Fruit fly (Drosophila melanogaster) whole organism, embryonic: ENCODE data around the gene CG17982.
A peak's percentile ranks its signal among the peaks of the same experiment; 100 is the strongest.

Experiments
- ATbp ChIP-seq: fragments of 200-800 bp; sonication (Bioruptor generic); optimal IDR thresholded peaks from 2 replicates; lab custom pipeline; 2017; ENCODE audit warnings: missing biosample characterization, mild to moderate bottlenecking, missing genetic modification characterization, missing genetic modification reagents
- B-H2 ChIP-seq: fragments of 200-800 bp; sonication (Bioruptor generic); optimal IDR thresholded peaks from 2 replicates; lab custom pipeline; 2018; ENCODE audit warnings: missing biosample characterization, mild to moderate bottlenecking, missing genetic modification characterization
- CG10267 ChIP-seq: fragments of 200-800 bp; sonication (Bioruptor generic); optimal IDR thresholded peaks from 2 replicates; lab custom pipeline; 2018; ENCODE audit warnings: missing biosample characterization, mild to moderate bottlenecking, missing genetic modification characterization, moderate library complexity
- CG10321 ChIP-seq: fragments of 200-800 bp; sonication (Bioruptor generic); IDR thresholded peaks from 2 replicates; pipeline ENCODE4 v1.3.6; 2022; ENCODE audit warnings: missing biosample characterization, missing genetic modification characterization
- CG11247 ChIP-seq: fragments of 200-800 bp; sonication (Bioruptor generic); IDR thresholded peaks from 2 replicates; pipeline ENCODE4 v1.3.6; 2022; ENCODE audit warnings: missing biosample characterization, missing genetic modification characterization
- CG11456 ChIP-seq: fragments of 200-800 bp; sonication (Bioruptor generic); IDR thresholded peaks from 3 replicates; pipeline ENCODE4 v1.3.6; 2022; ENCODE audit warnings: missing biosample characterization, missing genetic modification characterization
- CG11560 ChIP-seq: fragments of 200-800 bp; sonication (Bioruptor generic); IDR thresholded peaks from 3 replicates; pipeline ENCODE4 v1.3.6; 2022; ENCODE audit warnings: missing biosample characterization, missing genetic modification characterization
- CG12391 ChIP-seq: fragments of 200-800 bp; sonication (Bioruptor generic); optimal IDR thresholded peaks from 3 replicates; lab custom pipeline; 2018; ENCODE audit warnings: missing biosample characterization, mild to moderate bottlenecking, missing genetic modification characterization, moderate library complexity
- CG13123 ChIP-seq: fragments of 200-800 bp; sonication (Bioruptor generic); optimal IDR thresholded peaks from 2 replicates; lab custom pipeline; 2016; ENCODE audit warnings: missing biosample characterization, missing genetic modification characterization
- CG13287 ChIP-seq: fragments of 200-800 bp; sonication (Bioruptor generic); IDR thresholded peaks from 2 replicates; pipeline ENCODE4 v1.3.6; 2022; ENCODE audit warnings: missing biosample characterization, missing genetic modification characterization; ENCODE audit not compliant: partially characterized antibody
- CG13624 ChIP-seq: fragments of 200-800 bp; sonication (Bioruptor generic); optimal IDR thresholded peaks from 2 replicates; lab custom pipeline; 2016; ENCODE audit warnings: missing biosample characterization, missing genetic modification characterization
- CG1529 ChIP-seq: fragments of 200-800 bp; sonication (Bioruptor generic); optimal IDR thresholded peaks from 3 replicates; lab custom pipeline; 2018; ENCODE audit warnings: missing biosample characterization, missing genetic modification characterization
- CG15514 ChIP-seq: fragments of 200-800 bp; sonication (Bioruptor generic); optimal IDR thresholded peaks from 3 replicates; lab custom pipeline; 2017; ENCODE audit warnings: missing biosample characterization, missing genetic modification characterization, mild to moderate bottlenecking, moderate library complexity, missing genetic modification reagents
- CG1647 ChIP-seq: fragments of 200-800 bp; sonication (Bioruptor generic); optimal IDR thresholded peaks from 3 replicates; lab custom pipeline; 2016; ENCODE audit warnings: missing biosample characterization, missing genetic modification characterization
- CG2120 ChIP-seq: fragments of 200-800 bp; sonication (Bioruptor generic); optimal IDR thresholded peaks from 3 replicates; lab custom pipeline; 2016; ENCODE audit warnings: missing biosample characterization, missing genetic modification characterization
- CG34376 ChIP-seq: fragments of 200-800 bp; sonication (Bioruptor generic); optimal IDR thresholded peaks from 2 replicates; lab custom pipeline; 2018; ENCODE audit warnings: missing biosample characterization, mild to moderate bottlenecking, missing genetic modification characterization
- CG3847 ChIP-seq: fragments of 200-800 bp; sonication (Bioruptor generic); IDR thresholded peaks from 2 replicates; pipeline ENCODE4 v1.3.6; 2022; ENCODE audit warnings: missing biosample characterization, missing genetic modification characterization
- CG4707 ChIP-seq: fragments of 200-800 bp; sonication (Bioruptor generic); optimal IDR thresholded peaks from 2 replicates; lab custom pipeline; 2018; ENCODE audit warnings: missing biosample characterization, mild to moderate bottlenecking, missing genetic modification characterization, moderate library complexity
- CG7357 ChIP-seq: fragments of 200-800 bp; sonication (Bioruptor generic); IDR thresholded peaks from 3 replicates; pipeline ENCODE4 v1.3.6; 2022; ENCODE audit warnings: missing biosample characterization, missing genetic modification characterization
- CG8924 ChIP-seq: fragments of 200-800 bp; optimal IDR thresholded peaks from 3 replicates; lab custom pipeline; 2019; ENCODE audit warnings: missing biosample characterization, mild to moderate bottlenecking, missing genetic modification characterization, moderate library complexity
- CG9932 ChIP-seq: fragments of 200-800 bp; sonication (Bioruptor generic); IDR thresholded peaks from 2 replicates; pipeline ENCODE4 v1.3.6; 2022; ENCODE audit warnings: missing biosample characterization, missing genetic modification characterization
- CTCF ChIP-seq: fragments of 200-800 bp; sonication (Bioruptor generic); optimal IDR thresholded peaks from 2 replicates; lab custom pipeline; 2017; ENCODE audit warnings: missing biosample characterization, mild to moderate bottlenecking, missing genetic modification characterization, moderate library complexity
- Camta ChIP-seq: fragments of 200-800 bp; sonication (Bioruptor generic); optimal IDR thresholded peaks from 2 replicates; lab custom pipeline; 2016; ENCODE audit warnings: missing biosample characterization, missing genetic modification characterization
- Dp ChIP-seq: fragments of 200-800 bp; sonication (Bioruptor generic); optimal IDR thresholded peaks from 2 replicates; lab custom pipeline; 2018; ENCODE audit warnings: missing biosample characterization, mild to moderate bottlenecking, missing genetic modification characterization, moderate library complexity
- Dref ChIP-seq: fragments of 200-800 bp; sonication (Bioruptor generic); IDR thresholded peaks from 2 replicates; pipeline ENCODE4 v1.3.6; 2022; ENCODE audit warnings: missing biosample characterization, missing genetic modification characterization
- ERR ChIP-seq: fragments of 200-800 bp; sonication (Bioruptor generic); optimal IDR thresholded peaks from 2 replicates; lab custom pipeline; 2016; ENCODE audit warnings: missing biosample characterization, missing genetic modification characterization
- H2.0 ChIP-seq: fragments of 200-800 bp; sonication (Bioruptor generic); IDR thresholded peaks from 2 replicates; pipeline ENCODE4 v1.3.6; 2022; ENCODE audit warnings: missing biosample characterization, missing genetic modification characterization
- HmgZ ChIP-seq: fragments of 200-800 bp; sonication (Bioruptor generic); optimal IDR thresholded peaks from 2 replicates; lab custom pipeline; 2018; ENCODE audit warnings: missing biosample characterization, mild to moderate bottlenecking, missing genetic modification characterization
- Hsf ChIP-seq: fragments of 200-800 bp; sonication (Bioruptor generic); optimal IDR thresholded peaks from 3 replicates; lab custom pipeline; 2016; ENCODE audit warnings: missing biosample characterization, missing genetic modification characterization
- MESR4 ChIP-seq: fragments of 200-800 bp; sonication (Bioruptor generic); optimal IDR thresholded peaks from 2 replicates; lab custom pipeline; 2018; ENCODE audit warnings: missing biosample characterization, mild to moderate bottlenecking, missing genetic modification characterization, moderate library complexity
- Med ChIP-seq: fragments of 200-800 bp; sonication (Bioruptor generic); peaks from one replicate; lab custom pipeline; 2016; ENCODE audit warnings: missing biosample characterization, missing genetic modification characterization, mild to moderate bottlenecking, inconsistent platforms, moderate library complexity
- NfI ChIP-seq: fragments of 200-800 bp; sonication (Bioruptor generic); optimal IDR thresholded peaks from 3 replicates; lab custom pipeline; 2018; ENCODE audit warnings: missing biosample characterization, mild to moderate bottlenecking, missing genetic modification characterization, moderate library complexity
- TFAM ChIP-seq: fragments of 200-800 bp; sonication (Bioruptor generic); optimal IDR thresholded peaks from 2 replicates; lab custom pipeline; 2017; ENCODE audit warnings: missing biosample characterization, missing genetic modification characterization, inconsistent platforms
- az2 ChIP-seq: fragments of 200-800 bp; sonication (Bioruptor generic); optimal IDR thresholded peaks from 3 replicates; lab custom pipeline; 2016; ENCODE audit warnings: missing biosample characterization, missing genetic modification characterization
- bab2 ChIP-seq: fragments of 200-800 bp; sonication (Bioruptor generic); optimal IDR thresholded peaks from 2 replicates; lab custom pipeline; 2016; ENCODE audit warnings: missing biosample characterization, missing genetic modification characterization
- cg ChIP-seq: fragments of 200-800 bp; sonication (Bioruptor generic); optimal IDR thresholded peaks from 3 replicates; lab custom pipeline; 2019; ENCODE audit warnings: missing biosample characterization, mild to moderate bottlenecking, missing genetic modification characterization, moderate library complexity
- ci ChIP-seq: fragments of 200-800 bp; sonication (Bioruptor generic); IDR thresholded peaks from 3 replicates; pipeline ENCODE4 v1.3.6; 2022; ENCODE audit warnings: missing biosample characterization, missing genetic modification characterization
- crol ChIP-seq: fragments of 200-800 bp; sonication (Bioruptor generic); IDR thresholded peaks from 2 replicates; pipeline ENCODE4 v1.3.6; 2022; ENCODE audit warnings: missing biosample characterization, missing genetic modification characterization
- crp ChIP-seq, 2 experiments: fragments of 200-800 bp; sonication (Bioruptor generic); optimal IDR thresholded peaks; 2 replicates in 1 of 2; 3 replicates in 1 of 2; lab custom pipeline; 2017; ENCODE audit warnings: missing biosample characterization in 2 of 2, missing genetic modification characterization in 2 of 2, mild to moderate bottlenecking in 1 of 2, moderate library complexity in 1 of 2
- fd96Cb ChIP-seq: fragments of 200-800 bp; sonication (Bioruptor generic); optimal IDR thresholded peaks from 2 replicates; lab custom pipeline; 2018; ENCODE audit warnings: missing biosample characterization, mild to moderate bottlenecking, missing genetic modification characterization, moderate library complexity
- gro ChIP-seq: fragments of 200-800 bp; sonication (Bioruptor generic); optimal IDR thresholded peaks from 2 replicates; lab custom pipeline; 2016; ENCODE audit warnings: missing biosample characterization, missing genetic modification characterization
- gsb ChIP-seq: fragments of 200-800 bp; sonication (Bioruptor generic); IDR thresholded peaks from 2 replicates; pipeline ENCODE4 v1.3.6; 2022; ENCODE audit warnings: missing biosample characterization, missing genetic modification characterization
- gsb-n ChIP-seq: fragments of 200-800 bp; sonication (Bioruptor generic); optimal IDR thresholded peaks from 3 replicates; lab custom pipeline; 2018; ENCODE audit warnings: missing biosample characterization, mild to moderate bottlenecking, missing genetic modification characterization
- hb ChIP-seq: fragments of 200-800 bp; sonication (Bioruptor generic); IDR thresholded peaks from 3 replicates; pipeline ENCODE4 v1.3.6; 2022; ENCODE audit warnings: missing biosample characterization, missing genetic modification characterization; ENCODE audit not compliant: partially characterized antibody
- jigr1 ChIP-seq: fragments of 200-800 bp; sonication (Bioruptor generic); IDR thresholded peaks from 3 replicates; pipeline ENCODE4 v1.3.6; 2022; ENCODE audit warnings: missing biosample characterization, missing genetic modification characterization
- pzg ChIP-seq: fragments of 200-800 bp; sonication (Bioruptor generic); optimal IDR thresholded peaks from 3 replicates; lab custom pipeline; 2018; ENCODE audit warnings: missing biosample characterization, mild to moderate bottlenecking, missing genetic modification characterization, moderate library complexity
- sd ChIP-seq: fragments of 200-800 bp; sonication (Bioruptor generic); optimal IDR thresholded peaks from 3 replicates; lab custom pipeline; 2018; ENCODE audit warnings: missing biosample characterization, mild to moderate bottlenecking, missing genetic modification characterization, moderate library complexity
- sens ChIP-seq: fragments of 200-800 bp; sonication (Bioruptor generic); peaks from one replicate; lab custom pipeline; 2016; ENCODE audit warnings: missing biosample characterization, missing genetic modification characterization
- slbo ChIP-seq: fragments of 200-800 bp; sonication (Bioruptor generic); IDR thresholded peaks from 2 replicates; pipeline ENCODE4 v1.3.6; 2022; ENCODE audit warnings: missing biosample characterization, missing genetic modification characterization
- sob ChIP-seq: fragments of 200-800 bp; sonication (Bioruptor generic); IDR thresholded peaks from 2 replicates; pipeline ENCODE4 v1.3.6; 2022; ENCODE audit warnings: missing biosample characterization, missing genetic modification characterization
- tin ChIP-seq: fragments of 200-800 bp; sonication (Bioruptor generic); optimal IDR thresholded peaks from 3 replicates; lab custom pipeline; 2016; ENCODE audit warnings: missing biosample characterization, missing genetic modification characterization
- unc-4 ChIP-seq: fragments of 200-800 bp; sonication (Bioruptor generic); IDR thresholded peaks from 2 replicates; pipeline ENCODE4 v1.3.6; 2022; ENCODE audit warnings: missing biosample characterization, missing genetic modification characterization; ENCODE audit not compliant: partially characterized antibody

Gene CG17982

dm6 chrX:8157294-8157693 lies 13.7 kb upstream of the CG17982 start, which contains the start of the genes Traf6 and GIIIspla2 (continued):
- no peak for TF ChIP-seq hb
- TF ChIP-seq Camta (GFP tag; lab: Kevin White, UChicago), result peak; percentile 63
- TF ChIP-seq CG34376 (GFP tag; lab: Kevin White, UChicago), result peak; percentile 42
- no peak for TF ChIP-seq ERR
- no peak for TF ChIP-seq CG1529 (GFP tag; lab: Kevin White, UChicago)
- TF ChIP-seq CG11247, result peak; percentile 63
- TF ChIP-seq tin (GFP tag; lab: Kevin White, UChicago), result peak; percentile 68
- TF ChIP-seq NfI, result peak; percentile 80
- TF ChIP-seq sob (GFP tag; lab: Robert Waterston, UW), result peak; percentile 85
- no peak for TF ChIP-seq TFAM (GFP tag; lab: Kevin White, UChicago)
- no peak for TF ChIP-seq CG10321 (GFP tag; lab: Robert Waterston, UW)
- 0 out of 3 replicates have a peak, but pooled peaks have one; percentile 37 for TF ChIP-seq CG11560 (tag; lab: Robert Waterston, UW)
- TF ChIP-seq CG12391 (tag; lab: Kevin White, UChicago), result peak; percentile 83
- peak; percentile 70 for TF ChIP-seq Hsf (GFP tag; lab: Kevin White, UChicago)
- no peak for TF ChIP-seq gsb-n (tag; lab: Kevin White, UChicago)
- TF ChIP-seq fd96Cb, result peak; percentile 66
- peak; percentile 95 for TF ChIP-seq sens (GFP tag; lab: Kevin White, UChicago)
- TF ChIP-seq sd, result no peak
- peak; percentile 100 for TF ChIP-seq CG7357 (GFP tag; lab: Robert Waterston, UW)
- TF ChIP-seq CG11456 (GFP tag; lab: Robert Waterston, UW), result peak; percentile 71; the same call in 2 of the 3 replicates
- TF ChIP-seq jigr1 (GFP tag; lab: Robert Waterston, UW), result no peak
- TF ChIP-seq bab2, result peak; percentile 74
- peak; percentile 59 for TF ChIP-seq az2 (GFP tag; lab: Kevin White, UChicago)
- TF ChIP-seq CG13123 (GFP tag; lab: Kevin White, UChicago), result peak; percentile 41
- peak; percentile 71 for TF ChIP-seq CG8924 (tag; lab: Kevin White, UChicago)
- no peak for TF ChIP-seq CG4707
- TF ChIP-seq gsb (GFP tag; lab: Robert Waterston, UW), result peak; percentile 57; the same call in 1 of the 2 replicates
- peak; percentile 85 for TF ChIP-seq CG9932 (GFP tag; lab: Robert Waterston, UW)
- TF ChIP-seq gro (GFP tag; lab: Kevin White, UChicago), result peak; percentile 51
- peak; percentile 72 for TF ChIP-seq H2.0 (GFP tag; lab: Robert Waterston, UW)
- TF ChIP-seq slbo (GFP tag; lab: Robert Waterston, UW), result peak; percentile 83

- no peak for TF ChIP-seq CG1647 (GFP tag; lab: Kevin White, UChicago)
- TF ChIP-seq CG2120, result peak; percentile 27
- peak; percentile 12 for TF ChIP-seq HmgZ (tag; lab: Kevin White, UChicago)
- peak; percentile 21 for TF ChIP-seq CG13624 (GFP tag; lab: Kevin White, UChicago)
- TF ChIP-seq Med, result peak; percentile 78
- TF ChIP-seq CG15514 (GFP tag; lab: Kevin White, UChicago), result peak; percentile 72
- TF ChIP-seq CG13287 (GFP tag; lab: Robert Waterston, UW), result peak; percentile 8; the same call in 1 of the 2 replicates
- no peak for TF ChIP-seq ATbp
- TF ChIP-seq CG10267 (tag; lab: Kevin White, UChicago), result peak; percentile 84
- TF ChIP-seq CG3847 (GFP tag; lab: Robert Waterston, UW), result peak; percentile 28; the same call in 1 of the 2 replicates
- TF ChIP-seq sob (GFP tag; lab: Robert Waterston, UW), result 0 out of 2 replicates have a peak, but pooled peaks have one; percentile 16
- TF ChIP-seq ci (GFP tag; lab: Robert Waterston, UW), result 0 out of 3 replicates have a peak, but pooled peaks have one; percentile 26
- TF ChIP-seq crol, result peak; percentile 83
- TF ChIP-seq B-H2 (GFP tag; lab: Kevin White, UChicago), result peak; percentile 14
- no peak for TF ChIP-seq slbo (GFP tag; lab: Robert Waterston, UW)
- peak; percentile 23 to 87 for TF ChIP-seq crp (GFP tag; optimal IDR thresholded peaks at IDR 0.05; lab: Kevin White, UChicago)
- TF ChIP-seq Dp, result peak; percentile 83
- TF ChIP-seq cg (GFP tag; lab: Kevin White, UChicago), result peak; percentile 6
- peak; percentile 23 for TF ChIP-seq CTCF (GFP tag; lab: Kevin White, UChicago)
- peak; percentile 49 for TF ChIP-seq pzg (GFP tag; lab: Kevin White, UChicago)
- TF ChIP-seq Dref (GFP tag; lab: Robert Waterston, UW), result peak; percentile 47
- TF ChIP-seq MESR4 (GFP tag; lab: Kevin White, UChicago), result peak; percentile 39
- 0 out of 2 replicates have a peak, but pooled peaks have one; percentile 19 for TF ChIP-seq unc-4 (GFP tag; lab: Robert Waterston, UW)
Measured at dm6 chrX:8152718-8153117, 9.1 kb upstream of the CG17982 start, which contains the start of gene CG18262. CG18262 (plus strand) TSS chrX:8152948.
